Worm (Caenorhabditis elegans) whole organism, late embryonic: ENCODE results near the gene osgn-1.

ENCODE experiments used
- ceh-2 ChIP-seq: sonication (generic microtip); optimal IDR thresholded peaks from 2 replicates; lab custom pipeline; 2016; ENCODE audit warnings: missing genotype, missing genetic modification characterization, missing compliant biosample characterization
- ceh-34 ChIP-seq: sonication (generic microtip); optimal IDR thresholded peaks from 2 replicates; lab custom pipeline; 2016; ENCODE audit warnings: mild to moderate bottlenecking, missing genetic modification characterization, missing compliant biosample characterization
- dve-1 ChIP-seq: sonication (generic microtip); optimal IDR thresholded peaks from 2 replicates; lab custom pipeline; 2017; ENCODE audit warnings: antibody characterized with exemption, mild to moderate bottlenecking, missing genetic modification characterization, missing compliant biosample characterization
- lin-11 ChIP-seq: fragments of 200-800 bp; sonication (Bioruptor generic); optimal IDR thresholded peaks from 2 replicates; lab custom pipeline; 2018; ENCODE audit warnings: mild to moderate bottlenecking, missing genetic modification characterization, missing compliant biosample characterization
- pha-2 ChIP-seq: sonication (generic microtip); optimal IDR thresholded peaks from 2 replicates; lab custom pipeline; 2017; ENCODE audit warnings: mild to moderate bottlenecking, missing genetic modification characterization, missing compliant biosample characterization
- zip-5 ChIP-seq: sonication (generic microtip); optimal IDR thresholded peaks from 2 replicates; lab custom pipeline; 2016; ENCODE audit warnings: missing genetic modification characterization, missing compliant biosample characterization

ce11 chrIV:4176088-4176487 lies 31.1 kb upstream of the osgn-1 start, which contains the start of gene dnj-15:
- no peak for TF ChIP-seq pha-2 (tag; lab: Kevin White, UChicago)
- TF ChIP-seq lin-11 (tag; lab: Kevin White, UChicago) = no peak
- TF ChIP-seq dve-1 = no peak
- TF ChIP-seq ceh-34 (tag; lab: Kevin White, UChicago) = no peak
- TF ChIP-seq ceh-2 (tag; lab: Kevin White, UChicago) = no peak
- no peak for TF ChIP-seq zip-5 (tag; lab: Kevin White, UChicago)
